Fruit fly (Drosophila melanogaster) whole organism, pupa: ENCODE data around the gene Muc68D.

Experiments
- CG10348 ChIP-seq: fragments of 200-800 bp; sonication (Bioruptor generic); IDR thresholded peaks from 2 replicates; pipeline ENCODE4 v1.3.6; 2022; ENCODE audit warnings: missing biosample characterization, missing genetic modification characterization
- CG13204 ChIP-seq: fragments of 200-800 bp; sonication (Bioruptor generic); optimal IDR thresholded peaks from 2 replicates; lab custom pipeline; 2018; ENCODE audit warnings: missing biosample characterization, mild to moderate bottlenecking, missing genetic modification characterization, moderate library complexity
- CG14655 ChIP-seq: fragments of 200-800 bp; sonication (Bioruptor generic); optimal IDR thresholded peaks from 3 replicates; lab custom pipeline; 2017; ENCODE audit warnings: mild to moderate bottlenecking, missing biosample characterization, missing genetic modification reagents, missing genetic modification characterization
- CG15710 ChIP-seq: fragments of 200-800 bp; sonication (Bioruptor generic); optimal IDR thresholded peaks from 2 replicates; lab custom pipeline; 2018; ENCODE audit warnings: missing biosample characterization, mild to moderate bottlenecking, missing genetic modification characterization, moderate library complexity
- CG17806 ChIP-seq: fragments of 200-800 bp; sonication (Bioruptor generic); optimal IDR thresholded peaks from 2 replicates; lab custom pipeline; 2018; ENCODE audit warnings: missing biosample characterization, mild to moderate bottlenecking, missing genetic modification characterization, moderate library complexity
- CG4496 ChIP-seq: fragments of 200-800 bp; sonication (Bioruptor generic); IDR thresholded peaks from 3 replicates; pipeline ENCODE4 v1.3.6; 2022; ENCODE audit warnings: missing biosample characterization, missing genetic modification characterization
- CG8159 ChIP-seq: fragments of 200-800 bp; sonication (Bioruptor generic); optimal IDR thresholded peaks from 3 replicates; lab custom pipeline; 2018; ENCODE audit warnings: missing biosample characterization, mild to moderate bottlenecking, missing genetic modification characterization, moderate library complexity
- CG8301 ChIP-seq: fragments of 200-800 bp; sonication (Bioruptor generic); optimal IDR thresholded peaks from 2 replicates; lab custom pipeline; 2018; ENCODE audit warnings: missing biosample characterization, mild to moderate bottlenecking, missing genetic modification characterization
- Ets98B ChIP-seq: fragments of 200-800 bp; sonication (Bioruptor generic); IDR thresholded peaks from 2 replicates; pipeline ENCODE4 v1.3.6; 2022; ENCODE audit warnings: missing biosample characterization, missing genetic modification characterization
- Pif1A ChIP-seq: fragments of 200-800 bp; sonication (Bioruptor generic); optimal IDR thresholded peaks from 3 replicates; lab custom pipeline; 2016; ENCODE audit warnings: missing biosample characterization, missing genetic modification characterization
- Pif1B ChIP-seq: fragments of 200-800 bp; sonication (Bioruptor generic); optimal IDR thresholded peaks from 3 replicates; lab custom pipeline; 2016; ENCODE audit warnings: missing biosample characterization, missing genetic modification characterization

DNA sequence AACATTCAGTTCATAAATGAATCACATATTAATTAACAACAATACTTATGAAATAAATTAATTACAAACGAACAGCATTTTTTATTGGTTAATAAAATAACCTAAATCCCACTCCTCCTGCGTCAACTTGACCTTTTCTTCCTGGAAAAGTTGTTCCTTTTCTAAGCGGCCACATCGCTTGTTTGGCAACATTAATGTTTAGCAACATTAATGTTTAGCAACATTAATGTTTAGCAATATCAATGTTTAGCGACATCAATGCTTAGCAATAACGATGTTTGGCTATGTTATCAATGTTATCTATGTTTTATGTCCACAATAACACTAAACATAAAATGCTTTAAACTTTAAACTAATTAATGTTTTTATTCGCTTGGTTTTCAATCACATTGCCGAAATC, 44.7 kb upstream of the Muc68D start:
- TF ChIP-seq CG14655 (GFP tag; lab: Kevin White, UChicago) (no peak), CG4496 (no peak), Ets98B (no peak), CG8301 (no peak), Pif1B (GFP tag; lab: Kevin White, UChicago) (no peak), CG8159 (tag; lab: Kevin White, UChicago) (no peak), CG13204 (GFP tag; lab: Kevin White, UChicago) (no peak), CG15710 (no peak), CG10348 (GFP tag; lab: Robert Waterston, UW) (no peak), CG17806 (tag; lab: Kevin White, UChicago) (no peak), Pif1A (no peak)
